Fruit fly (Drosophila melanogaster) whole organism, embryonic: Measurements from ENCODE around the gene CG43051.

ENCODE experiments used
- CG10209 ChIP-seq: fragments of 200-800 bp; sonication (Bioruptor generic); optimal IDR thresholded peaks from 3 replicates; lab custom pipeline; 2017; ENCODE audit warnings: missing biosample characterization, mild to moderate bottlenecking, missing genetic modification characterization, missing genetic modification reagents
- CG10274 ChIP-seq: fragments of 200-800 bp; sonication (Bioruptor generic); optimal IDR thresholded peaks from 3 replicates; lab custom pipeline; 2017; ENCODE audit warnings: missing biosample characterization, mild to moderate bottlenecking, missing genetic modification characterization
- CG10565 ChIP-seq: fragments of 200-800 bp; sonication (Bioruptor generic); optimal IDR thresholded peaks from 3 replicates; lab custom pipeline; 2016; ENCODE audit warnings: missing biosample characterization, mild to moderate bottlenecking, missing genetic modification characterization
- CG10959 ChIP-seq: fragments of 200-800 bp; sonication (Bioruptor generic); IDR thresholded peaks from 2 replicates; pipeline ENCODE4 v1.3.6; 2022; ENCODE audit warnings: missing biosample characterization, missing genetic modification characterization
- CG11093 ChIP-seq: fragments of 200-800 bp; sonication (Bioruptor generic); IDR thresholded peaks from 3 replicates; pipeline ENCODE4 v1.3.6; 2022; ENCODE audit warnings: missing biosample characterization, missing genetic modification characterization
- CG11560 ChIP-seq: fragments of 200-800 bp; sonication (Bioruptor generic); IDR thresholded peaks from 3 replicates; pipeline ENCODE4 v1.3.6; 2022; ENCODE audit warnings: missing biosample characterization, missing genetic modification characterization
- CG12219 ChIP-seq: fragments of 200-800 bp; sonication (Bioruptor generic); optimal IDR thresholded peaks from 3 replicates; lab custom pipeline; 2018; ENCODE audit warnings: missing biosample characterization, mild to moderate bottlenecking, missing genetic modification characterization
- CG1233 ChIP-seq: fragments of 200-800 bp; sonication (Bioruptor generic); optimal IDR thresholded peaks from 4 replicates; lab custom pipeline; 2018; ENCODE audit warnings: missing biosample characterization, mild to moderate bottlenecking, missing genetic modification characterization
- CG14667 ChIP-seq: fragments of 200-800 bp; sonication (Bioruptor generic); IDR thresholded peaks from 2 replicates; pipeline ENCODE4 v1.3.6; 2022; ENCODE audit warnings: missing biosample characterization, missing genetic modification characterization
- CG17361 ChIP-seq: fragments of 200-800 bp; sonication (Bioruptor generic); IDR thresholded peaks from 3 replicates; pipeline ENCODE4 v1.3.6; 2022; ENCODE audit warnings: missing biosample characterization, missing genetic modification characterization
- CG2199 ChIP-seq: fragments of 200-800 bp; sonication (Bioruptor generic); IDR thresholded peaks from 3 replicates; pipeline ENCODE4 v1.3.6; 2022; ENCODE audit warnings: missing biosample characterization, missing genetic modification characterization
- CG32772 ChIP-seq: fragments of 200-800 bp; sonication (Bioruptor generic); IDR thresholded peaks from 2 replicates; pipeline ENCODE4 v1.3.6; 2022; ENCODE audit warnings: missing biosample characterization, missing genetic modification characterization
- CG34376 ChIP-seq: fragments of 200-800 bp; sonication (Bioruptor generic); optimal IDR thresholded peaks from 2 replicates; lab custom pipeline; 2018; ENCODE audit warnings: missing biosample characterization, mild to moderate bottlenecking, missing genetic modification characterization
- CG3847 ChIP-seq: fragments of 200-800 bp; sonication (Bioruptor generic); IDR thresholded peaks from 2 replicates; pipeline ENCODE4 v1.3.6; 2022; ENCODE audit warnings: missing biosample characterization, missing genetic modification characterization
- CG4707 ChIP-seq: fragments of 200-800 bp; sonication (Bioruptor generic); optimal IDR thresholded peaks from 2 replicates; lab custom pipeline; 2018; ENCODE audit warnings: missing biosample characterization, mild to moderate bottlenecking, missing genetic modification characterization, moderate library complexity
- CG5953 ChIP-seq: fragments of 200-800 bp; sonication (Bioruptor generic); IDR thresholded peaks from 2 replicates; pipeline ENCODE4 v1.3.6; 2022; ENCODE audit warnings: missing biosample characterization, missing genetic modification characterization
- CG6689 ChIP-seq: fragments of 200-800 bp; sonication (Bioruptor generic); IDR thresholded peaks from 2 replicates; pipeline ENCODE4 v1.3.6; 2022; ENCODE audit warnings: missing biosample characterization, missing genetic modification characterization
- CG7987 ChIP-seq: fragments of 200-800 bp; sonication (Bioruptor generic); optimal IDR thresholded peaks from 2 replicates; lab custom pipeline; 2018; ENCODE audit warnings: missing biosample characterization, mild to moderate bottlenecking, missing genetic modification characterization, moderate library complexity
- CG8281 ChIP-seq: fragments of 200-800 bp; sonication (Bioruptor generic); optimal IDR thresholded peaks from 2 replicates; lab custom pipeline; 2018; ENCODE audit warnings: missing biosample characterization, mild to moderate bottlenecking, missing genetic modification characterization, moderate library complexity
- CG9932 ChIP-seq: fragments of 200-800 bp; sonication (Bioruptor generic); IDR thresholded peaks from 2 replicates; pipeline ENCODE4 v1.3.6; 2022; ENCODE audit warnings: missing biosample characterization, missing genetic modification characterization
- H2.0 ChIP-seq: fragments of 200-800 bp; sonication (Bioruptor generic); IDR thresholded peaks from 2 replicates; pipeline ENCODE4 v1.3.6; 2022; ENCODE audit warnings: missing biosample characterization, missing genetic modification characterization
- HHEX ChIP-seq: fragments of 200-800 bp; sonication (Bioruptor generic); optimal IDR thresholded peaks from 3 replicates; lab custom pipeline; 2017; ENCODE audit warnings: missing biosample characterization, mild to moderate bottlenecking, missing genetic modification characterization, missing genetic modification reagents
- Hey ChIP-seq: fragments of 200-800 bp; sonication (Bioruptor generic); optimal IDR thresholded peaks from 3 replicates; lab custom pipeline; 2018; ENCODE audit warnings: missing biosample characterization, mild to moderate bottlenecking, missing genetic modification characterization
- HmgD ChIP-seq: fragments of 200-800 bp; sonication (Bioruptor generic); optimal IDR thresholded peaks from 3 replicates; lab custom pipeline; 2016; ENCODE audit warnings: missing biosample characterization, missing genetic modification characterization
- HmgZ ChIP-seq: fragments of 200-800 bp; sonication (Bioruptor generic); optimal IDR thresholded peaks from 2 replicates; lab custom pipeline; 2018; ENCODE audit warnings: missing biosample characterization, mild to moderate bottlenecking, missing genetic modification characterization
- Jarid2 ChIP-seq: fragments of 200-800 bp; sonication (Bioruptor generic); optimal IDR thresholded peaks from 3 replicates; lab custom pipeline; 2017; ENCODE audit warnings: mild to moderate bottlenecking, missing biosample characterization, missing genetic modification reagents, missing genetic modification characterization
- MTF-1 ChIP-seq: fragments of 200-800 bp; sonication (Bioruptor generic); optimal IDR thresholded peaks from 2 replicates; lab custom pipeline; 2018; ENCODE audit warnings: missing biosample characterization, mild to moderate bottlenecking, missing genetic modification characterization, borderline replicate concordance
- Nf-YA ChIP-seq: fragments of 200-800 bp; sonication (Bioruptor generic); IDR thresholded peaks from 2 replicates; pipeline ENCODE4 v1.3.6; 2022; ENCODE audit warnings: missing biosample characterization, missing genetic modification characterization
- Nf-YB ChIP-seq: fragments of 200-800 bp; sonication (Bioruptor generic); optimal IDR thresholded peaks from 3 replicates; lab custom pipeline; 2019; ENCODE audit warnings: missing biosample characterization, mild to moderate bottlenecking, missing genetic modification characterization, moderate library complexity
- Six4 ChIP-seq: fragments of 200-800 bp; sonication (Bioruptor generic); optimal IDR thresholded peaks from 2 replicates; lab custom pipeline; 2016; ENCODE audit warnings: missing biosample characterization, missing genetic modification characterization
- Sry-δ ChIP-seq: fragments of 200-800 bp; sonication (Bioruptor generic); optimal IDR thresholded peaks from 2 replicates; lab custom pipeline; 2016; ENCODE audit warnings: missing biosample characterization, missing genetic modification characterization
- al ChIP-seq: fragments of 200-800 bp; sonication (Bioruptor generic); IDR thresholded peaks from 2 replicates; pipeline ENCODE4 v1.3.6; 2022; ENCODE audit warnings: missing biosample characterization, missing genetic modification characterization
- ase ChIP-seq: fragments of 200-800 bp; sonication (Bioruptor generic); IDR thresholded peaks from 3 replicates; pipeline ENCODE4 v1.3.6; 2022; ENCODE audit warnings: missing biosample characterization, missing genetic modification characterization
- dysf ChIP-seq: fragments of 200-800 bp; sonication (Bioruptor generic); IDR thresholded peaks from 3 replicates; pipeline ENCODE4 v1.3.6; 2022; ENCODE audit warnings: missing biosample characterization, missing genetic modification characterization
- eyg ChIP-seq: fragments of 200-800 bp; sonication (Bioruptor generic); optimal IDR thresholded peaks from 3 replicates; lab custom pipeline; 2016; ENCODE audit warnings: missing biosample characterization, missing genetic modification characterization
- fd96Cb ChIP-seq: fragments of 200-800 bp; sonication (Bioruptor generic); optimal IDR thresholded peaks from 2 replicates; lab custom pipeline; 2018; ENCODE audit warnings: missing biosample characterization, mild to moderate bottlenecking, missing genetic modification characterization, moderate library complexity
- gce ChIP-seq: fragments of 200-800 bp; sonication (Bioruptor generic); IDR thresholded peaks from 3 replicates; pipeline ENCODE4 v1.3.6; 2022; ENCODE audit warnings: missing biosample characterization, missing genetic modification characterization
- gem ChIP-seq: fragments of 200-800 bp; sonication (Bioruptor generic); optimal IDR thresholded peaks from 2 replicates; lab custom pipeline; 2019; ENCODE audit warnings: missing biosample characterization, mild to moderate bottlenecking, missing genetic modification characterization, moderate library complexity
- grau ChIP-seq: fragments of 200-800 bp; optimal IDR thresholded peaks from 3 replicates; lab custom pipeline; 2019; ENCODE audit warnings: missing biosample characterization, mild to moderate bottlenecking, missing genetic modification characterization, moderate library complexity
- hb ChIP-seq: fragments of 200-800 bp; sonication (Bioruptor generic); IDR thresholded peaks from 3 replicates; pipeline ENCODE4 v1.3.6; 2022; ENCODE audit warnings: missing biosample characterization, missing genetic modification characterization; ENCODE audit not compliant: partially characterized antibody
- hkb ChIP-seq, 2 experiments: fragments of 200-800 bp in 1 of 2; fragments of >200 bp in 1 of 2; sonication (Bioruptor generic) in 1 of 2; IDR thresholded peaks in 1 of 2; optimal IDR thresholded peaks in 1 of 2; 2 replicates each; pipeline versions ENCODE4 v1.3.6 to Lab custom; 2017 to 2022; ENCODE audit warnings: missing biosample characterization in 1 of 2, missing genetic modification characterization in 1 of 2
- kni ChIP-seq: fragments of 200-800 bp; sonication (Bioruptor generic); optimal IDR thresholded peaks from 3 replicates; lab custom pipeline; 2017; ENCODE audit warnings: mild to moderate bottlenecking, missing biosample characterization, missing genetic modification reagents, missing genetic modification characterization
- luna ChIP-seq: fragments of 200-800 bp; sonication (Bioruptor generic); optimal IDR thresholded peaks from 2 replicates; lab custom pipeline; 2016; ENCODE audit warnings: missing biosample characterization, missing genetic modification characterization
- mam ChIP-seq: fragments of 200-800 bp; sonication (Bioruptor generic); optimal IDR thresholded peaks from 3 replicates; lab custom pipeline; 2016; ENCODE audit warnings: missing biosample characterization, missing genetic modification characterization
- scrt ChIP-seq: fragments of 200-800 bp; sonication (Bioruptor generic); optimal IDR thresholded peaks from 2 replicates; lab custom pipeline; 2018; ENCODE audit warnings: missing biosample characterization, mild to moderate bottlenecking, missing genetic modification characterization, moderate library complexity
- sob ChIP-seq: fragments of 200-800 bp; sonication (Bioruptor generic); IDR thresholded peaks from 2 replicates; pipeline ENCODE4 v1.3.6; 2022; ENCODE audit warnings: missing biosample characterization, missing genetic modification characterization
- sr ChIP-seq: fragments of 200-800 bp; sonication (Bioruptor generic); IDR thresholded peaks from 3 replicates; pipeline ENCODE4 v1.3.6; 2022; ENCODE audit warnings: missing biosample characterization, missing genetic modification characterization
- ssp ChIP-seq: fragments of 200-800 bp; sonication (Bioruptor generic); IDR thresholded peaks from 2 replicates; pipeline ENCODE4 v1.3.6; 2022; ENCODE audit warnings: missing biosample characterization, missing genetic modification characterization
- sug ChIP-seq: fragments of 200-800 bp; optimal IDR thresholded peaks from 2 replicates; lab custom pipeline; 2019; ENCODE audit warnings: missing biosample characterization, mild to moderate bottlenecking, missing genetic modification characterization, moderate library complexity
- toy ChIP-seq: fragments of 200-800 bp; sonication (Bioruptor generic); IDR thresholded peaks from 2 replicates; pipeline ENCODE4 v1.3.6; 2022; ENCODE audit warnings: missing biosample characterization, missing genetic modification characterization
- unpg ChIP-seq: fragments of 200-800 bp; sonication (Bioruptor generic); optimal IDR thresholded peaks from 3 replicates; lab custom pipeline; 2018; ENCODE audit warnings: missing biosample characterization, mild to moderate bottlenecking, missing genetic modification characterization, moderate library complexity
- wdn ChIP-seq: fragments of 200-800 bp; sonication (Bioruptor generic); IDR thresholded peaks from 2 replicates; pipeline ENCODE4 v1.3.6; 2022; ENCODE audit warnings: missing biosample characterization, missing genetic modification characterization

Gene CG43051

dm6 chr2L:12463037-12463436 lies 44.7 kb upstream of the CG43051 start (continued):
- TF ChIP-seq sob = no peak; the same call in 1 of the 2 replicates
- peak; percentile 8 for TF ChIP-seq scrt (GFP tag; lab: Kevin White, UChicago)
- TF ChIP-seq sr = no peak
- no peak for TF ChIP-seq CG14667 (GFP tag; lab: Robert Waterston, UW)
- no peak for TF ChIP-seq gce
- no peak for TF ChIP-seq Nf-YA
- TF ChIP-seq Nf-YB (GFP tag; lab: Kevin White, UChicago) = no peak
- TF ChIP-seq CG12219 (GFP tag; lab: Kevin White, UChicago) = no peak
- peak; percentile 66 for TF ChIP-seq CG1233
- TF ChIP-seq CG4707 = peak; percentile 25
- no peak for TF ChIP-seq CG10959 (GFP tag; lab: Robert Waterston, UW)
- TF ChIP-seq sug (tag; lab: Kevin White, UChicago) = peak; percentile 65
- no peak for TF ChIP-seq CG11093
- no peak for TF ChIP-seq CG10274
- no peak for TF ChIP-seq CG17361 (GFP tag; lab: Robert Waterston, UW)
- no peak for TF ChIP-seq eyg (GFP tag; lab: Kevin White, UChicago)
- TF ChIP-seq CG7987 (GFP tag; lab: Kevin White, UChicago) = peak; percentile 66
- peak; percentile 1 for TF ChIP-seq grau (tag; lab: Kevin White, UChicago)
- TF ChIP-seq CG9932 = 0 out of 2 replicates have a peak, but pooled peaks have one; percentile 32
- no peak for TF ChIP-seq H2.0 (GFP tag; lab: Robert Waterston, UW)
- no peak for TF ChIP-seq CG2199 (GFP tag; lab: Robert Waterston, UW)
- no peak for TF ChIP-seq HHEX (GFP tag; lab: Kevin White, UChicago)
- TF ChIP-seq ssp (GFP tag; lab: Robert Waterston, UW) = no peak
- TF ChIP-seq Jarid2 (GFP tag; lab: Kevin White, UChicago) = no peak
- no peak for TF ChIP-seq ase (GFP tag; lab: Robert Waterston, UW)
- no peak for TF ChIP-seq CG32772 (GFP tag; lab: Robert Waterston, UW)
- TF ChIP-seq HmgZ = no peak
- TF ChIP-seq Hey (tag; lab: Kevin White, UChicago) = peak; percentile 1
- TF ChIP-seq hb (GFP tag; lab: Robert Waterston, UW) = no peak
- no peak for TF ChIP-seq mam (GFP tag; lab: Kevin White, UChicago)
- no peak for TF ChIP-seq gem (tag; lab: Kevin White, UChicago)
- no peak for TF ChIP-seq CG3847 (GFP tag; lab: Robert Waterston, UW)
- no peak for TF ChIP-seq hkb (optimal IDR thresholded peaks at IDR 0.05; lab: Kevin White, UChicago)
- TF ChIP-seq hkb (GFP tag; IDR thresholded peaks at IDR 0.05; lab: Robert Waterston, UW) = no peak; the same call in 1 of the 2 replicates
- TF ChIP-seq luna (GFP tag; lab: Kevin White, UChicago) = no peak
- TF ChIP-seq wdn (GFP tag; lab: Robert Waterston, UW) = no peak
- no peak for TF ChIP-seq toy (GFP tag; lab: Robert Waterston, UW)
- no peak for TF ChIP-seq CG5953 (GFP tag; lab: Robert Waterston, UW)
- TF ChIP-seq kni (GFP tag; lab: Kevin White, UChicago) = peak; percentile 46
- no peak for TF ChIP-seq MTF-1
- TF ChIP-seq CG11560 (tag; lab: Robert Waterston, UW) = no peak
- TF ChIP-seq Sry-δ (GFP tag; lab: Kevin White, UChicago) = no peak
- TF ChIP-seq CG6689 = no peak
- TF ChIP-seq fd96Cb = no peak
- no peak for TF ChIP-seq Six4 (GFP tag; lab: Kevin White, UChicago)
- no peak for TF ChIP-seq HmgD
- peak; percentile 19 for TF ChIP-seq unpg (GFP tag; lab: Kevin White, UChicago)
- no peak for TF ChIP-seq CG10565 (GFP tag; lab: Kevin White, UChicago)
- TF ChIP-seq CG10209 (GFP tag; lab: Kevin White, UChicago) = no peak
- no peak for TF ChIP-seq al (GFP tag; lab: Robert Waterston, UW)
- peak; percentile 6 for TF ChIP-seq CG8281 (tag; lab: Kevin White, UChicago)
- no peak for TF ChIP-seq dysf (GFP tag; lab: Robert Waterston, UW)
- TF ChIP-seq CG34376 (GFP tag; lab: Kevin White, UChicago) = peak; percentile 48
